Worm (Caenorhabditis elegans) whole organism, young adult: ENCODE data around the gene tif-1A.

ENCODE experiments used
- B0035.1 ChIP-seq: sonication (generic microtip); optimal IDR thresholded peaks from 2 replicates; lab custom pipeline; 2016; ENCODE audit warnings: missing genetic modification characterization, mild to moderate bottlenecking, missing compliant biosample characterization, missing genotype, missing genetic modification reagents
- C06A6.2 ChIP-seq: fragments of 200-800 bp; sonication (Bioruptor generic); conservative IDR thresholded peaks from 2 replicates; pipeline ENCODE4 v1.3.6; 2022; ENCODE audit warnings: missing genetic modification characterization, missing compliant biosample characterization
- C17E4.6 ChIP-seq: fragments of 200-800 bp; sonication (Bioruptor generic); IDR thresholded peaks from 2 replicates; pipeline ENCODE4 v1.3.6; 2022; ENCODE audit warnings: missing genetic modification reagents, missing genetic modification characterization, missing compliant biosample characterization
- F10E7.11 ChIP-seq: sonication (generic microtip); optimal IDR thresholded peaks from 2 replicates; lab custom pipeline; 2017; ENCODE audit warnings: mild to moderate bottlenecking, missing genetic modification characterization, moderate library complexity, missing compliant biosample characterization
- K12H6.12 ChIP-seq: fragments of 200-800 bp; sonication (Bioruptor generic); optimal IDR thresholded peaks from 2 replicates; lab custom pipeline; 2018; ENCODE audit warnings: mild to moderate bottlenecking, missing genetic modification characterization, missing compliant biosample characterization
- Y53G8AR.9 ChIP-seq: fragments of 200-800 bp; sonication (Bioruptor generic); conservative IDR thresholded peaks from 2 replicates; pipeline ENCODE4 v1.3.6; 2022; ENCODE audit warnings: missing genetic modification reagents, missing genetic modification characterization, missing compliant biosample characterization
- Y95B8A.8 ChIP-seq: fragments of 200-800 bp; sonication (Bioruptor generic); IDR thresholded peaks from 2 replicates; pipeline ENCODE4 v1.3.6; 2022; ENCODE audit warnings: missing genetic modification reagents, missing genetic modification characterization, missing compliant biosample characterization
- akir-1 ChIP-seq: fragments of 200-800 bp; sonication (Bioruptor generic); optimal IDR thresholded peaks from 2 replicates; lab custom pipeline; 2018; ENCODE audit warnings: mild to moderate bottlenecking, missing genetic modification characterization, moderate library complexity, missing compliant biosample characterization
- ama-1 ChIP-seq, 3 experiments: fragments of 150-350 bp in 1 of 3; sonication (generic microtip) in 2 of 3; optimal IDR thresholded peaks; 2 replicates each; lab custom pipeline; 2014 to 2018; ENCODE audit warnings: missing biosample characterization in 2 of 3, missing genetic modification characterization in 2 of 3, missing genetic modification reagents in 2 of 3
- aptf-2 ChIP-seq: fragments of 200-800 bp; sonication (Bioruptor generic); conservative IDR thresholded peaks from 2 replicates; pipeline ENCODE4 v1.3.6; 2022; ENCODE audit warnings: missing genetic modification reagents, missing genetic modification characterization, missing compliant biosample characterization
- atf-7 ChIP-seq: sonication (generic microtip); optimal IDR thresholded peaks from 2 replicates; lab custom pipeline; 2017; ENCODE audit warnings: mild to moderate bottlenecking, missing genetic modification characterization, missing compliant biosample characterization
- attf-5 ChIP-seq: fragments of 200-800 bp; sonication (Bioruptor generic); optimal IDR thresholded peaks from 2 replicates; lab custom pipeline; 2018; ENCODE audit warnings: mild to moderate bottlenecking, missing genetic modification characterization, missing compliant biosample characterization
- attf-6 ChIP-seq: fragments of 200-800 bp; sonication (Bioruptor generic); IDR thresholded peaks from 2 replicates; pipeline ENCODE4 v1.3.6; 2022; ENCODE audit warnings: missing genetic modification reagents, missing genetic modification characterization, missing compliant biosample characterization
- ccch-3 ChIP-seq: fragments of 200-800 bp; sonication (Bioruptor generic); optimal IDR thresholded peaks from 2 replicates; lab custom pipeline; 2018; ENCODE audit warnings: mild to moderate bottlenecking, missing genetic modification characterization, missing compliant biosample characterization
- cebp-1 ChIP-seq, 2 experiments: fragments of 200-800 bp in 1 of 2; sonication (Bioruptor generic) in 1 of 2; sonication (generic microtip) in 1 of 2; IDR thresholded peaks in 1 of 2; optimal IDR thresholded peaks in 1 of 2; 2 replicates each; pipeline versions ENCODE4 v1.3.6 to Lab custom; 2017 to 2022; ENCODE audit warnings: missing compliant biosample characterization in 2 of 2, missing genetic modification characterization in 2 of 2, mild to moderate bottlenecking in 1 of 2, missing genetic modification reagents in 1 of 2, moderate library complexity in 1 of 2
- ceh-27 ChIP-seq: fragments of 200-800 bp; sonication (Bioruptor generic); optimal IDR thresholded peaks from 2 replicates; lab custom pipeline; 2018; ENCODE audit warnings: mild to moderate bottlenecking, missing genetic modification characterization, moderate library complexity, missing compliant biosample characterization
- ceh-40 ChIP-seq: fragments of 200-800 bp; sonication (Bioruptor generic); IDR thresholded peaks from 2 replicates; pipeline ENCODE4 v1.3.6; 2022; ENCODE audit warnings: missing genetic modification characterization, missing compliant biosample characterization
- ceh-58 ChIP-seq: fragments of 200-800 bp; sonication (Bioruptor generic); IDR thresholded peaks from 2 replicates; pipeline ENCODE4 v1.3.6; 2022; ENCODE audit warnings: missing genetic modification characterization, missing compliant biosample characterization
- ceh-79 ChIP-seq: sonication (generic microtip); optimal IDR thresholded peaks from 2 replicates; lab custom pipeline; 2017; ENCODE audit warnings: mild to moderate bottlenecking, missing genetic modification characterization, missing compliant biosample characterization
- ceh-91 ChIP-seq: fragments of 200-800 bp; sonication (Bioruptor generic); IDR thresholded peaks from 2 replicates; pipeline ENCODE4 v1.3.6; 2022; ENCODE audit warnings: missing genetic modification reagents, missing genetic modification characterization, missing compliant biosample characterization
- chd-7 ChIP-seq: sonication (generic microtip); optimal IDR thresholded peaks from 2 replicates; lab custom pipeline; 2016; ENCODE audit warnings: mild to moderate bottlenecking, missing genetic modification characterization, moderate library complexity, missing compliant biosample characterization
- dox-1 ChIP-seq: fragments of 200-800 bp; sonication (Bioruptor generic); IDR thresholded peaks from 2 replicates; pipeline ENCODE4 v1.3.6; 2022; ENCODE audit warnings: missing genetic modification reagents, missing genetic modification characterization, missing compliant biosample characterization
- egl-44 ChIP-seq: fragments of 200-800 bp; sonication (Bioruptor generic); IDR thresholded peaks from 2 replicates; pipeline ENCODE4 v1.3.6; 2022; ENCODE audit warnings: missing genetic modification reagents, missing genetic modification characterization, missing compliant biosample characterization
- gei-17 ChIP-seq: fragments of 200-800 bp; sonication (Bioruptor generic); optimal IDR thresholded peaks from 2 replicates; lab custom pipeline; 2018; ENCODE audit warnings: mild to moderate bottlenecking, missing genetic modification characterization, missing compliant biosample characterization
- him-1 ChIP-seq: sonication (generic microtip); optimal IDR thresholded peaks from 2 replicates; lab custom pipeline; 2016; ENCODE audit warnings: missing genotype, missing genetic modification reagents, missing genetic modification characterization, missing compliant biosample characterization
- hlh-12 ChIP-seq: sonication (generic microtip); optimal IDR thresholded peaks from 2 replicates; lab custom pipeline; 2016; ENCODE audit warnings: missing genetic modification characterization, missing compliant biosample characterization
- hlh-26 ChIP-seq: fragments of 200-800 bp; sonication (Bioruptor generic); conservative IDR thresholded peaks from 2 replicates; pipeline ENCODE4 v1.3.6; 2022; ENCODE audit warnings: missing genetic modification reagents, missing genetic modification characterization, missing compliant biosample characterization
- hsf-1 ChIP-seq: fragments of 200-800 bp; sonication (Bioruptor generic); IDR thresholded peaks from 2 replicates; pipeline ENCODE4 v1.3.6; 2022; ENCODE audit warnings: missing genetic modification reagents, missing genetic modification characterization, missing compliant biosample characterization
- lag-1 ChIP-seq: fragments of 200-800 bp; sonication (Bioruptor generic); IDR thresholded peaks from 2 replicates; pipeline ENCODE4 v1.3.6; 2022; ENCODE audit warnings: missing genetic modification reagents, missing genetic modification characterization, missing compliant biosample characterization
- let-526 ChIP-seq: fragments of 200-800 bp; sonication (Bioruptor generic); IDR thresholded peaks from 2 replicates; pipeline ENCODE4 v1.3.6; 2022; ENCODE audit warnings: missing genetic modification reagents, missing genetic modification characterization, missing compliant biosample characterization
- lir-1 ChIP-seq: fragments of 200-800 bp; sonication (Bioruptor generic); conservative IDR thresholded peaks from 2 replicates; pipeline ENCODE4 v1.3.6; 2022; ENCODE audit warnings: missing genetic modification reagents, missing genetic modification characterization, missing compliant biosample characterization
- madf-6 ChIP-seq: fragments of 200-800 bp; sonication (Bioruptor generic); IDR thresholded peaks from 2 replicates; pipeline ENCODE4 v1.3.6; 2022; ENCODE audit warnings: missing genetic modification reagents, missing genetic modification characterization, missing compliant biosample characterization
- mel-28 ChIP-seq: sonication (generic microtip); optimal IDR thresholded peaks from 2 replicates; lab custom pipeline; 2016; ENCODE audit warnings: borderline replicate concordance, mild to moderate bottlenecking, missing genetic modification characterization, missing compliant biosample characterization
- nfya-1 ChIP-seq: sonication (generic microtip); optimal IDR thresholded peaks from 2 replicates; lab custom pipeline; 2017; ENCODE audit warnings: antibody characterized with exemption, missing compliant biosample characterization, missing genetic modification characterization, borderline replicate concordance; ENCODE audit not compliant: insufficient read depth
- nhr-179 ChIP-seq: sonication (generic microtip); optimal IDR thresholded peaks from 2 replicates; lab custom pipeline; 2016; ENCODE audit warnings: mild to moderate bottlenecking, missing genetic modification characterization, missing compliant biosample characterization
- nhr-27 ChIP-seq: fragments of 200-800 bp; sonication (Bioruptor generic); optimal IDR thresholded peaks from 2 replicates; lab custom pipeline; 2018; ENCODE audit warnings: mild to moderate bottlenecking, missing genetic modification characterization, moderate library complexity, missing compliant biosample characterization
- pha-4 ChIP-seq: fragments of 150-350 bp; sonication (generic microtip); optimal IDR thresholded peaks from 2 replicates; lab custom pipeline; 2014; ENCODE audit warnings: missing biosample characterization, missing genetic modification reagents, missing genetic modification characterization
- repo-1 ChIP-seq: sonication (generic microtip); optimal IDR thresholded peaks from 2 replicates; lab custom pipeline; 2017; ENCODE audit warnings: mild to moderate bottlenecking, missing genetic modification characterization, missing compliant biosample characterization
- snpc-1.3 ChIP-seq: sonication (generic microtip); optimal IDR thresholded peaks from 2 replicates; lab custom pipeline; 2017; ENCODE audit warnings: missing genetic modification characterization, mild to moderate bottlenecking, missing compliant biosample characterization, antibody characterized with exemption, moderate library complexity, missing genotype, missing genetic modification reagents; ENCODE audit not compliant: insufficient read depth
- snpc-4 ChIP-seq, 5 experiments: fragments of 150-350 bp in 1 of 5; sonication (generic microtip) in 4 of 5; optimal IDR thresholded peaks; 2 replicates each; lab custom pipeline; 2014 to 2018; ENCODE audit warnings: missing genetic modification characterization in 5 of 5, missing biosample characterization in 3 of 5, antibody characterized with exemption in 2 of 5, mild to moderate bottlenecking in 2 of 5, missing compliant biosample characterization in 2 of 5, missing genotype in 2 of 5, moderate library complexity in 2 of 5, missing genetic modification reagents in 1 of 5
- somi-1 ChIP-seq: fragments of 200-800 bp; sonication (Bioruptor generic); optimal IDR thresholded peaks from 2 replicates; lab custom pipeline; 2018; ENCODE audit warnings: mild to moderate bottlenecking, missing genetic modification characterization, missing compliant biosample characterization
- tbx-9 ChIP-seq: sonication (generic microtip); optimal IDR thresholded peaks from 2 replicates; lab custom pipeline; 2016; ENCODE audit warnings: borderline replicate concordance, missing genetic modification characterization, inconsistent platforms, missing compliant biosample characterization
- zfh-2 ChIP-seq: fragments of 200-800 bp; sonication (Bioruptor generic); conservative IDR thresholded peaks from 2 replicates; pipeline ENCODE4 v1.3.6; 2022; ENCODE audit warnings: missing genetic modification reagents, missing genetic modification characterization, missing compliant biosample characterization
- ztf-26 ChIP-seq: sonication (generic microtip); optimal IDR thresholded peaks from 2 replicates; lab custom pipeline; 2017; ENCODE audit warnings: missing genetic modification characterization, missing compliant biosample characterization
- ztf-28 ChIP-seq: fragments of 200-800 bp; sonication (Bioruptor generic); IDR thresholded peaks from 2 replicates; pipeline ENCODE4 v1.3.6; 2022; ENCODE audit warnings: missing genetic modification reagents, missing genetic modification characterization, missing compliant biosample characterization
- ztf-6 ChIP-seq: fragments of 200-800 bp; sonication (Bioruptor generic); IDR thresholded peaks from 2 replicates; pipeline ENCODE4 v1.3.6; 2022; ENCODE audit warnings: missing genetic modification reagents, missing genetic modification characterization, missing compliant biosample characterization

Gene tif-1A

DNA sequence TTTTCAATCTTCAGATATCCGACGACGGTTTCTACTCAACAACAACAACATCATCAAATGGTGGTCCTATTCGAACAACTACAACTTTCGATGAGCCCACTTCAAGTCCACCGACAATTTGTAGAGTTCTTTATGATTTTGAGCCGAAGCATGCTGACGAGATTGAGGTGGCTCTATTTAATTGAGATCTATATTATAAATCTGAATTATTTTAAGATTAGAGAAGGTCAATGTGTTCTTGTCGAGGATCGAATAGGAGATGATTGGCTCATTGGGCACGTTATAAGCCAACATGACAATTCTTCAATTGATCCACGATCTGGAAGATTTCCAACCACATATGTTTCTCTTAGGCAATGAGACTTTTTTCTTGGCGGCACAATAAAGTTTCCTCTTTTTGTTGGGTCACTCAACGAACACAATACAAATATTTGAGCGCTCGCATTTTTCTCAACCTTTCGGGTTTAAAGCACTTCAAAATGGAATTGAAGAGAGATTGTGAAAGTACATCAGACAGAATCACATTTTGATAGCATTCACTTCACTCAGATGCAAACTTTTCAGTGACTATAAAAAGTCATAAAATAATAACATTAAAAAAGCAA lies 11.6 kb upstream of the tif-1A start (continued):
- TF ChIP-seq ceh-79 (tag; lab: Kevin White, UChicago), result peak; percentile 80
- TF ChIP-seq hsf-1, result peak; percentile 86
- TF ChIP-seq him-1 (tag; lab: Kevin White, UChicago), result no peak
- no peak for TF ChIP-seq hlh-26 (GFP tag; lab: Robert Waterston, UW)
- no peak for TF ChIP-seq lir-1 (GFP tag; lab: Robert Waterston, UW)
- peak; percentile 63; the same call in 1 of the 2 replicates for TF ChIP-seq aptf-2 (GFP tag; lab: Robert Waterston, UW)
- TF ChIP-seq B0035.1 (tag; lab: Kevin White, UChicago), result peak; percentile 17
- no peak for TF ChIP-seq lag-1 (GFP tag; lab: Robert Waterston, UW)
- no peak for TF ChIP-seq ztf-28 (GFP tag; lab: Robert Waterston, UW)
- peak; percentile 72; the same call in 1 of the 2 replicates for TF ChIP-seq C17E4.6 (GFP tag; lab: Robert Waterston, UW)
- TF ChIP-seq Y53G8AR.9, result peak; percentile 95
- TF ChIP-seq mel-28 (tag; lab: Kevin White, UChicago), result no peak
- peak; percentile 72 for TF ChIP-seq F10E7.11 (tag; lab: Kevin White, UChicago)
- peak; percentile 86 for TF ChIP-seq Y95B8A.8 (GFP tag; lab: Robert Waterston, UW)
- TF ChIP-seq cebp-1 (GFP tag; IDR thresholded peaks at IDR 0.05; lab: Robert Waterston, UW), result no peak
- peak; percentile 63 for TF ChIP-seq cebp-1 (tag; optimal IDR thresholded peaks at IDR 0.05; lab: Kevin White, UChicago)
- TF ChIP-seq akir-1 (GFP tag; lab: Kevin White, UChicago), result no peak
- TF ChIP-seq madf-6 (GFP tag; lab: Robert Waterston, UW), result peak; percentile 79
- no peak for TF ChIP-seq ceh-40 (GFP tag; lab: Robert Waterston, UW)
- TF ChIP-seq snpc-4 (GFP tag; optimal IDR thresholded peaks at IDR 0.05; lab: Kevin White, UChicago), result peak; percentile 57
- peak in 1 of 4 experiments; percentile 46 for TF ChIP-seq snpc-4 (tag; optimal IDR thresholded peaks at IDR 0.05; lab: Kevin White, UChicago)
- TF ChIP-seq C06A6.2 (GFP tag; lab: Robert Waterston, UW), result no peak
- no peak for TF ChIP-seq ccch-3 (GFP tag; lab: Kevin White, UChicago)
- TF ChIP-seq let-526 (GFP tag; lab: Robert Waterston, UW), result no peak
- TF ChIP-seq ztf-6, result no peak
- no peak for TF ChIP-seq gei-17 (GFP tag; lab: Kevin White, UChicago)
- TF ChIP-seq dox-1 (GFP tag; lab: Robert Waterston, UW), result peak; percentile 34; the same call in 1 of the 2 replicates
- peak; percentile 25 for TF ChIP-seq K12H6.12 (tag; lab: Kevin White, UChicago)
- peak; percentile 63 for TF ChIP-seq egl-44 (GFP tag; lab: Robert Waterston, UW)
- peak; percentile 3 for TF ChIP-seq attf-5 (GFP tag; lab: Kevin White, UChicago)
- TF ChIP-seq ceh-27 (GFP tag; lab: Kevin White, UChicago), result peak; percentile 19
- TF ChIP-seq ceh-91 (GFP tag; lab: Robert Waterston, UW), result peak; percentile 18; the same call in 1 of the 2 replicates
- no peak for TF ChIP-seq nfya-1
- peak; percentile 83 for TF ChIP-seq chd-7 (tag; lab: Kevin White, UChicago)
- no peak for TF ChIP-seq nhr-179
- TF ChIP-seq pha-4 (tag; lab: Kevin White, UChicago), result no peak
- TF ChIP-seq snpc-1.3 (tag; lab: Kevin White, UChicago), result peak; percentile 46
- no peak for TF ChIP-seq nhr-27 (tag; lab: Kevin White, UChicago)
- TF ChIP-seq repo-1 (tag; lab: Kevin White, UChicago), result peak; percentile 82
- TF ChIP-seq tbx-9 (tag; lab: Kevin White, UChicago), result no peak
- no peak for TF ChIP-seq hlh-12 (tag; lab: Kevin White, UChicago)
- TF ChIP-seq somi-1 (GFP tag; lab: Kevin White, UChicago), result peak; percentile 27
- no peak for TF ChIP-seq ama-1 (optimal IDR thresholded peaks at IDR 0.05; lab: Kevin White, UChicago)
- TF ChIP-seq ama-1 (GFP tag; optimal IDR thresholded peaks at IDR 0.05; lab: Kevin White, UChicago), result peak in 1 of 2 experiments; percentile 88
- no peak for TF ChIP-seq zfh-2 (GFP tag; lab: Robert Waterston, UW)
- peak; percentile 43 for TF ChIP-seq atf-7 (tag; lab: Kevin White, UChicago)
- no peak for TF ChIP-seq ceh-58 (GFP tag; lab: Robert Waterston, UW)
- peak; percentile 82 for TF ChIP-seq attf-6 (GFP tag; lab: Robert Waterston, UW)
- TF ChIP-seq ztf-26 (tag; lab: Kevin White, UChicago), result no peak
